Worm (Caenorhabditis elegans) whole organism, young adult: ENCODE results near the gene lgc-44.

ENCODE experiments used
- K12H6.12 ChIP-seq: fragments of 200-800 bp; sonication (Bioruptor generic); optimal IDR thresholded peaks from 2 replicates; lab custom pipeline; 2018; ENCODE audit warnings: mild to moderate bottlenecking, missing genetic modification characterization, missing compliant biosample characterization
- Y53G8AR.9 ChIP-seq: fragments of 200-800 bp; sonication (Bioruptor generic); conservative IDR thresholded peaks from 2 replicates; pipeline ENCODE4 v1.3.6; 2022; ENCODE audit warnings: missing genetic modification reagents, missing genetic modification characterization, missing compliant biosample characterization
- ama-1 ChIP-seq, 3 experiments: fragments of 150-350 bp in 1 of 3; sonication (generic microtip) in 2 of 3; optimal IDR thresholded peaks; 2 replicates each; lab custom pipeline; 2014 to 2018; ENCODE audit warnings: missing biosample characterization in 2 of 3, missing genetic modification characterization in 2 of 3, missing genetic modification reagents in 2 of 3
- ceh-91 ChIP-seq: fragments of 200-800 bp; sonication (Bioruptor generic); IDR thresholded peaks from 2 replicates; pipeline ENCODE4 v1.3.6; 2022; ENCODE audit warnings: missing genetic modification reagents, missing genetic modification characterization, missing compliant biosample characterization
- hlh-26 ChIP-seq: fragments of 200-800 bp; sonication (Bioruptor generic); conservative IDR thresholded peaks from 2 replicates; pipeline ENCODE4 v1.3.6; 2022; ENCODE audit warnings: missing genetic modification reagents, missing genetic modification characterization, missing compliant biosample characterization
- hrde-1 ChIP-seq: sonication (generic microtip); optimal IDR thresholded peaks from 2 replicates; lab custom pipeline; 2016; ENCODE audit warnings: missing genetic modification characterization, mild to moderate bottlenecking, missing compliant biosample characterization, moderate library complexity, missing genotype, missing genetic modification reagents, borderline replicate concordance
- madf-3 ChIP-seq: fragments of 200-800 bp; sonication (Bioruptor generic); IDR thresholded peaks from 2 replicates; pipeline ENCODE4 v1.3.6; 2022; ENCODE audit warnings: missing genetic modification reagents, missing genetic modification characterization, missing compliant biosample characterization
- nfya-1 ChIP-seq: sonication (generic microtip); optimal IDR thresholded peaks from 2 replicates; lab custom pipeline; 2017; ENCODE audit warnings: antibody characterized with exemption, missing compliant biosample characterization, missing genetic modification characterization, borderline replicate concordance; ENCODE audit not compliant: insufficient read depth
- nhr-179 ChIP-seq: sonication (generic microtip); optimal IDR thresholded peaks from 2 replicates; lab custom pipeline; 2016; ENCODE audit warnings: mild to moderate bottlenecking, missing genetic modification characterization, missing compliant biosample characterization
- nhr-90 ChIP-seq: sonication (generic microtip); optimal IDR thresholded peaks from 2 replicates; lab custom pipeline; 2016; ENCODE audit warnings: missing genotype, mild to moderate bottlenecking, missing genetic modification characterization, missing compliant biosample characterization
- snpc-4 ChIP-seq, 5 experiments: fragments of 150-350 bp in 1 of 5; sonication (generic microtip) in 4 of 5; optimal IDR thresholded peaks; 2 replicates each; lab custom pipeline; 2014 to 2018; ENCODE audit warnings: missing genetic modification characterization in 5 of 5, missing biosample characterization in 3 of 5, antibody characterized with exemption in 2 of 5, mild to moderate bottlenecking in 2 of 5, missing compliant biosample characterization in 2 of 5, missing genotype in 2 of 5, moderate library complexity in 2 of 5, missing genetic modification reagents in 1 of 5
- unc-62 ChIP-seq: fragments of 150-350 bp; optimal IDR thresholded peaks from 2 replicates; lab custom pipeline; 2014; ENCODE audit warnings: missing biosample characterization, missing genetic modification reagents, missing genetic modification characterization

DNA sequence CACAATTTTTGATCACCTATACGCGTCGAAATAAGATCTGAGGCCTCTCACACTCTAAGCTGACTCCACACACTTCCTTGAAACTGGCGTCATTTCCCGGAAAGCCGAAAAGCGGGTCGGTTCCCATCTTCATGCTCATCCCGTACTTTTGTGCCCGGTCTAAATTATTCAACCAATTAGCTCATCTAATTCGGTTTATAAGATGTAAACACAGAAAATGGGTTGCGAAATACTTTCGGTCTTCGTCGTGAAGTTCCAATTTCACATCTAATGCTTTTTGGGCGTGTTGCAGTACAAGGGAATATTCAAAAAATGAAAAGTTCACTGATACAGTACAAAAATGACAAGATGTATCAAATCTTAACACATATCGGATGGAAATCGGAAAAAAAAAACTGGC lies 41.3 kb downstream of the lgc-44 start:
- TF ChIP-seq hlh-26 (no peak), ama-1 (optimal IDR thresholded peaks at IDR 0.05; lab: Kevin White, UChicago) (no peak), ama-1 (GFP tag; optimal IDR thresholded peaks at IDR 0.05; lab: Kevin White, UChicago) (no peak), madf-3 (GFP tag; lab: Robert Waterston, UW) (no peak), nhr-90 (tag; lab: Kevin White, UChicago) (no peak), nfya-1 (no peak), nhr-179 (tag; lab: Kevin White, UChicago) (no peak), unc-62 (no peak), snpc-4 (GFP tag; optimal IDR thresholded peaks at IDR 0.05; lab: Kevin White, UChicago) (no peak), snpc-4 (tag; optimal IDR thresholded peaks at IDR 0.05; lab: Kevin White, UChicago) (no peak), Y53G8AR.9 (no peak), ceh-91 (GFP tag; lab: Robert Waterston, UW) (no peak), K12H6.12 (no peak), hrde-1 (tag; lab: Kevin White, UChicago) (no peak)
